Worm (Caenorhabditis elegans) whole organism, L3 larva: ENCODE measurements around the gene rep-1.

ENCODE experiments used
- R02D3.7 ChIP-seq: fragments of 150-350 bp; optimal IDR thresholded peaks from 2 replicates; lab custom pipeline; 2014; ENCODE audit warnings: missing biosample characterization, missing genetic modification characterization
- ZK546.5 ChIP-seq: sonication (generic microtip); optimal IDR thresholded peaks from 2 replicates; lab custom pipeline; 2017; ENCODE audit warnings: missing biosample characterization, missing genetic modification characterization
- aly-2 ChIP-seq: fragments of 150-350 bp; optimal IDR thresholded peaks from 2 replicates; lab custom pipeline; 2014; ENCODE audit warnings: missing biosample characterization, missing genetic modification characterization
- ama-1 ChIP-seq: fragments of 150-350 bp; optimal IDR thresholded peaks from 2 replicates; lab custom pipeline; 2018
- ceh-16 ChIP-seq: sonication (generic microtip); optimal IDR thresholded peaks from 2 replicates; lab custom pipeline; 2017; ENCODE audit warnings: missing biosample characterization, missing genetic modification characterization
- ceh-28 ChIP-seq: fragments of 150-350 bp; optimal IDR thresholded peaks from 2 replicates; lab custom pipeline; 2014; ENCODE audit warnings: missing biosample characterization, missing genetic modification reagents, missing genetic modification characterization
- ceh-9 ChIP-seq: sonication (generic microtip); optimal IDR thresholded peaks from 2 replicates; lab custom pipeline; 2018; ENCODE audit warnings: missing biosample characterization, missing genetic modification characterization
- egl-5 ChIP-seq: fragments of 150-350 bp; optimal IDR thresholded peaks from 2 replicates; lab custom pipeline; 2017; ENCODE audit warnings: missing biosample characterization, missing genetic modification reagents, missing genetic modification characterization, inconsistent platforms
- elt-2 ChIP-seq: sonication (generic microtip); optimal IDR thresholded peaks from 2 replicates; lab custom pipeline; 2016; ENCODE audit warnings: missing genetic modification reagents, mild to moderate bottlenecking, missing genetic modification characterization, missing compliant biosample characterization
- elt-3 ChIP-seq, 3 experiments: fragments of 150-350 bp in 1 of 3; sonication (generic microtip) in 2 of 3; optimal IDR thresholded peaks; 2 replicates in 2 of 3; 4 replicates in 1 of 3; lab custom pipeline; 2014 to 2017; ENCODE audit warnings: missing biosample characterization in 3 of 3, missing genetic modification characterization in 3 of 3
- eor-1 ChIP-seq, 2 experiments: fragments of 150-350 bp; optimal IDR thresholded peaks; 2 replicates each; lab custom pipeline; 2014 to 2018; ENCODE audit warnings: missing biosample characterization in 2 of 2, missing genetic modification characterization in 2 of 2
- fkh-2 ChIP-seq: fragments of 150-350 bp; optimal IDR thresholded peaks from 2 replicates; lab custom pipeline; 2014; ENCODE audit warnings: missing biosample characterization, missing genetic modification reagents, missing genetic modification characterization
- fos-1 ChIP-seq: fragments of 150-350 bp; optimal IDR thresholded peaks from 2 replicates; lab custom pipeline; 2014; ENCODE audit warnings: missing biosample characterization, missing genetic modification characterization
- hmg-11 ChIP-seq: sonication (generic microtip); optimal IDR thresholded peaks from 2 replicates; lab custom pipeline; 2016; ENCODE audit warnings: missing genetic modification characterization, missing compliant biosample characterization
- jun-1 ChIP-seq: fragments of 150-350 bp; optimal IDR thresholded peaks from 2 replicates; lab custom pipeline; 2014; ENCODE audit warnings: missing biosample characterization, missing genetic modification reagents, missing genetic modification characterization
- lin-39 ChIP-seq: fragments of 150-350 bp; optimal IDR thresholded peaks from 2 replicates; lab custom pipeline; 2018; ENCODE audit warnings: missing biosample characterization, missing genetic modification reagents, missing genetic modification characterization
- mdl-1 ChIP-seq: fragments of 150-350 bp; optimal IDR thresholded peaks from 2 replicates; lab custom pipeline; 2014; ENCODE audit warnings: missing biosample characterization, missing genetic modification characterization
- mml-1 ChIP-seq: fragments of 150-350 bp; sonication (generic microtip); optimal IDR thresholded peaks from 3 replicates; lab custom pipeline; 2014; ENCODE audit warnings: missing biosample characterization, missing genetic modification characterization
- nfya-1 ChIP-seq: sonication (generic microtip); optimal IDR thresholded peaks from 2 replicates; lab custom pipeline; 2017; ENCODE audit warnings: missing genetic modification characterization, mild to moderate bottlenecking, missing compliant biosample characterization, antibody characterized with exemption, moderate library complexity; ENCODE audit not compliant: insufficient read depth
- nhr-11 ChIP-seq: fragments of 150-350 bp; optimal IDR thresholded peaks from 2 replicates; lab custom pipeline; 2014; ENCODE audit warnings: missing biosample characterization, missing genetic modification characterization
- nhr-12 ChIP-seq: fragments of 150-350 bp; optimal IDR thresholded peaks from 2 replicates; lab custom pipeline; 2014; ENCODE audit warnings: missing biosample characterization, missing genetic modification characterization
- nhr-23 ChIP-seq: fragments of 150-350 bp; optimal IDR thresholded peaks from 2 replicates; lab custom pipeline; 2014; ENCODE audit warnings: missing biosample characterization, missing genetic modification reagents, missing genetic modification characterization
- nhr-237 ChIP-seq: fragments of 150-350 bp; optimal IDR thresholded peaks from 2 replicates; lab custom pipeline; 2014; ENCODE audit warnings: missing biosample characterization, missing genetic modification characterization
- nhr-67 ChIP-seq: fragments of 150-350 bp; optimal IDR thresholded peaks from 2 replicates; lab custom pipeline; 2014; ENCODE audit warnings: missing biosample characterization, missing genetic modification characterization
- nhr-77 ChIP-seq: fragments of 150-350 bp; optimal IDR thresholded peaks from 2 replicates; lab custom pipeline; 2014; ENCODE audit warnings: missing biosample characterization, missing genetic modification characterization
- pha-4 ChIP-seq: fragments of 150-350 bp; optimal IDR thresholded peaks from 2 replicates; lab custom pipeline; 2014; ENCODE audit warnings: missing biosample characterization, missing genetic modification reagents, missing genetic modification characterization
- pqm-1 ChIP-seq: fragments of 150-350 bp; optimal IDR thresholded peaks from 2 replicates; lab custom pipeline; 2017; ENCODE audit warnings: missing biosample characterization, missing genetic modification characterization, inconsistent platforms
- snpc-4 ChIP-seq: fragments of 150-350 bp; optimal IDR thresholded peaks from 2 replicates; lab custom pipeline; 2014; ENCODE audit warnings: missing biosample characterization, missing genetic modification characterization
- tbx-2 ChIP-seq: sonication (generic microtip); optimal IDR thresholded peaks from 2 replicates; lab custom pipeline; 2016; ENCODE audit warnings: mild to moderate bottlenecking, missing genetic modification characterization, missing compliant biosample characterization
- unc-39 ChIP-seq: sonication (generic microtip); optimal IDR thresholded peaks from 4 replicates; lab custom pipeline; 2017; ENCODE audit warnings: missing biosample characterization, missing genetic modification characterization
- unc-62 ChIP-seq: fragments of 150-350 bp; sonication (generic microtip); optimal IDR thresholded peaks from 4 replicates; lab custom pipeline; 2014; ENCODE audit warnings: missing biosample characterization, missing genetic modification reagents, missing genetic modification characterization
- zag-1 ChIP-seq: fragments of 150-350 bp; optimal IDR thresholded peaks from 2 replicates; lab custom pipeline; 2014; ENCODE audit warnings: missing biosample characterization, missing genetic modification characterization

Gene rep-1

DNA sequence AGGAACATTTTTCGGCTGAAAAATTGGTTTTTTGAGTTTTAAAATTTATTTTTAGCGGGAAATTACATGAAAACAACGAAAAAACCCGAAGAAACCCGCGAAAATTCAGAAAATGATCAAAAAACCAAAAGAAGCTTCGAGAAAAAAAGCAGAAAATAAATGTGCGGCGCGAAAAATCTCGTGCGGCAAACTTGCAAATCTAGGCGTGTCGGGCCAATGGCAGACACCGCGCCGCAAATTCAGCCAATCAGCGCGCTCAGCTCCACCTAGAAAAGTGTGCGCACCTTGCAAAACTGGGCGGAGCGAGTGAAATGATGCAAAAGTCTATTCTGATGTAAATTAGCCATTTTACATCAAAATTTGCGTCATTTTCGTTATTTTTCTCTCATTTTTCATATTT, 48.8 kb downstream of the rep-1 start, which contains the start of gene Y22D7AL.10 (continued):
- peak; percentile 90 for TF ChIP-seq aly-2 (tag; lab: Kevin White, UChicago)
- TF ChIP-seq hmg-11 (tag; lab: Kevin White, UChicago), result peak; percentile 95
- no peak for TF ChIP-seq nhr-237 (tag; lab: Kevin White, UChicago)
- TF ChIP-seq elt-3 (tag; optimal IDR thresholded peaks at IDR 0.05; lab: Kevin White, UChicago), result peak in 2 of 3 experiments; percentile 4 to 47
- TF ChIP-seq nhr-77 (tag; lab: Kevin White, UChicago), result peak; percentile 81
- TF ChIP-seq nhr-11 (tag; lab: Kevin White, UChicago), result peak; percentile 83
- TF ChIP-seq pha-4 (tag; lab: Kevin White, UChicago), result peak; percentile 94

DNA sequence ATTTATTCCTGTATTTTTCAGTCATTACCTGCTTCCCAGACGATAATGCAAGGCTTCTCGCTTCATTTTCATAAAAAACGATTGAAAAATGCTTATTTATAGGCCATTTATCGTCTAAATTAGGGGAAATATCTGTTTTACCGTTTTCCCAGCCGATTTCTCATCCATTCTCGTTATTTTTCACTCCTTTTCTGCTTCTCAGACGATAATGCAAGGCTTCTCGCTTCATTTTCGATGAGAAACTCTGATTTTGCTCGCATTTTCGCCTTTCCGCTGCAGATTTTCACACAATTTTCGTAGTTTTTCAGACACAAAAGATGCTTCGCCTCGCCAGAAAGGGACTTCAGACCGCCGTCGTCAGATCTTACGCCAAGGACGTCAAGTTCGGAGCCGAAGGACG, 49.3 kb downstream of the rep-1 start, which contains the start of gene hsp-60:
TSS of gene hsp-60 (plus strand) at position 301 of the 400 bp plus-strand sequence.
- TF ChIP-seq tbx-2 (tag; lab: Kevin White, UChicago), result no peak
- TF ChIP-seq nhr-23, result no peak
- no peak for TF ChIP-seq mml-1
- TF ChIP-seq ama-1 (lab: Kevin White, UChicago), result no peak
- TF ChIP-seq unc-62 (GFP tag; lab: Kevin White, UChicago), result no peak
- no peak for TF ChIP-seq egl-5 (tag; lab: Kevin White, UChicago)
- TF ChIP-seq nhr-12 (tag; lab: Kevin White, UChicago), result no peak
- TF ChIP-seq nhr-67 (tag; lab: Kevin White, UChicago), result no peak
- no peak for TF ChIP-seq ceh-28 (tag; lab: Kevin White, UChicago)
- no peak for TF ChIP-seq lin-39 (tag; lab: Kevin White, UChicago)
- TF ChIP-seq fos-1 (tag; lab: Kevin White, UChicago), result no peak
- TF ChIP-seq R02D3.7 (tag; lab: Kevin White, UChicago), result no peak
- TF ChIP-seq, all 47 proteins: peak for 0

DNA sequence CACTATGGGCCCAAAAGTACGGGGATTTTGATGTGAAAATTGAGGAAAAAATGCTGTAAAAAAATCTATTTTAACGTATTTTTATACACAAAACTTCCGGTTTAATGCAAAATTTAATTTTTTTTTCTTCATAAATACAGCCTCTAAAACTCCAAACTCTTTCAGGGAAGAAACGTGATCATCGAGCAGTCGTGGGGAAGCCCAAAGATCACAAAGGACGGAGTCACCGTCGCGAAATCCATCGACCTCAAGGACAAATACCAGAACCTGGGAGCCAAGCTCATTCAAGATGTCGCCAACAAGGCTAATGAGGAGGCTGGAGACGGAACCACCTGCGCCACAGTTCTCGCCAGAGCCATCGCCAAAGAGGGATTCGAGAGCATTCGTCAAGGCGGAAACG, 49.8 kb downstream of the rep-1 start:
- TF ChIP-seq nhr-77 (tag; lab: Kevin White, UChicago), result no peak
- no peak for TF ChIP-seq nfya-1
- no peak for TF ChIP-seq R02D3.7 (tag; lab: Kevin White, UChicago)
- TF ChIP-seq unc-39 (tag; lab: Kevin White, UChicago), result no peak
- no peak for TF ChIP-seq ceh-16 (tag; lab: Kevin White, UChicago)
- TF ChIP-seq zag-1 (tag; lab: Kevin White, UChicago), result no peak
- TF ChIP-seq ama-1 (lab: Kevin White, UChicago), result no peak
- no peak for TF ChIP-seq ZK546.5
- TF ChIP-seq, all 47 proteins: peak for 0

DNA sequence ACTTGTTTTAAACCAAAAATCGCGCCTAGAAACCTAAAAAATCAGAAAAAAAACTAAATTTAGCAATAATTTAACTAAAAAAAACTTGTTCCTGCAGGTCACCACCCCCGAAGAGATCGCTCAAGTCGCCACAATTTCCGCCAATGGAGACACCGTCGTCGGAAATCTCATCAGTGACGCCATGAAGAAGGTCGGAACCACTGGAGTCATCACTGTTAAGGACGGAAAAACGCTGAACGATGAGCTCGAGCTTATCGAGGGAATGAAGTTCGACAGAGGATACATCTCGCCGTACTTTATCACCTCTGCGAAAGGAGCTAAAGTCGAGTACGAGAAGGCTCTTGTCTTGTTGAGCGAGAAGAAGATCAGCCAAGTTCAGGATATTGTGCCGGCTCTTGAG, 51.2 kb downstream of the rep-1 start:
- peak; percentile 15 for TF ChIP-seq ama-1 (lab: Kevin White, UChicago)
- TF ChIP-seq aly-2 (tag; lab: Kevin White, UChicago), result no peak

DNA sequence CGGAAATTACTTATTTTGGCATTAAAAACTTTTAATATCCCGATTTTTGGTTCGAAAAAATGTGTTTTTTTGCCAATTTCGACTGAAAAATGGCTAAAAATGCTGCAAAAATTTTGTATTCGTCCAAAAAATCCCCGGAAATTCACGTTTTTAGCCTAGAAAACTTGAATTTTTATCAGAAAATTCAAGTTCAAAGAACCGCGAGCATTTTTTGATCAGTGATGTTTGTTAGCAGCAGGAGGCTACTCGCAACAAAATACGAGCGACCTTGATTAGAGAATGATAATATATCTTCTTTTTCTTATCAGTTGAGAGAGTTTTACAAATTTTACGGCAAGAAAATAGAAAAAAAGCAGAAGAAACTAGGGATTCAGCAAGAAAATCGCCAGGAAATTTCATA, 52.2 kb downstream of the rep-1 start:
- TF ChIP-seq nhr-23 (no peak), ceh-28 (tag; lab: Kevin White, UChicago) (peak; percentile 14), nfya-1 (peak; percentile 41), elt-2 (tag; lab: Kevin White, UChicago) (peak; percentile 74), mdl-1 (tag; lab: Kevin White, UChicago) (no peak), pqm-1 (tag; lab: Kevin White, UChicago) (peak; percentile 39), zag-1 (tag; lab: Kevin White, UChicago) (no peak)

DNA sequence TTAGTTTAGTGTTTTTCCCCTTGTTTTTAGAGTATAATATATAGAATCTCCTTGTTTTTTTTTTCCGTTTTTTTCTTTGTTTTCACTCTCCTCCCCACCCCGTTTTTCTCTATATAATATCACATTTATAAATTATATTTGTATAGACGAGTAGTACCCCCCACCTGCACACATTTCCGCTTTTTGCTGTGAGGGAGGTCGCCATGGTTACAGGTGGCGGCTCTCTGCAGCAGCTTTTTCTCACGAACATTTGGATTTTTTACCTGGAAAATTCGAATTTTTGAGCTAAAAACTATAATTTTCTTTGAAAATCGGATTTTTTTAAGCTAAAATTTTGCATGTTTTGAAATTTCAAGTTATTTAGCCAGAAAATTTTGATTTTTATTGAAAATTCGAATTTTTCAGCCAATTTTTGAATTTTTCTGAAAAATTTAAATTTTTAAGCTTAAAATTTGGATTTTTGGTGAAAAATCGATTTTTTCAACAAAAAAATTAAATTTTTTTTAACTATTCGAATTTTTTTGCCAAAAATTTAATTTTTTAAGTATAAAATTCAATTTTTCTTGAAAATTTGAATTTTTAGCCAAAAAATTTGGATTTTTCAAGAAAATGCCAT, 55.7 kb downstream of the rep-1 start:
- TF ChIP-seq nfya-1 (no peak), eor-1 (tag; optimal IDR thresholded peaks at IDR 0.05; lab: Kevin White, UChicago) (no peak), jun-1 (no peak), snpc-4 (tag; lab: Kevin White, UChicago) (no peak), unc-39 (tag; lab: Kevin White, UChicago) (no peak), fkh-2 (tag; lab: Kevin White, UChicago) (no peak), pqm-1 (tag; lab: Kevin White, UChicago) (no peak), ceh-9 (no peak)
